Worm (Caenorhabditis elegans): ENCODE results near the gene snt-3.

- TF ChIP-seq him-1 (tag; optimal IDR thresholded peaks at IDR 0.05) (no peak), W03F9.2 (tag; optimal IDR thresholded peaks at IDR 0.05) (no peak), dao-5 (tag; optimal IDR thresholded peaks at IDR 0.05) (no peak)
Observed at ce11 chrV:1352321-1352720, 18.5 kb downstream of the snt-3 start.

All from whole organism, L4/young adult.